Fruit fly (Drosophila melanogaster) whole organism, embryonic: ENCODE data around the gene Fign.

Experiments used
- Bteb2 ChIP-seq: fragments of 200-800 bp; sonication (Bioruptor generic); optimal IDR thresholded peaks from 2 replicates; lab custom pipeline; 2016; ENCODE audit warnings: missing biosample characterization, missing genetic modification characterization
- CG11504 ChIP-seq: fragments of 200-800 bp; sonication (Bioruptor generic); optimal IDR thresholded peaks from 3 replicates; lab custom pipeline; 2019; ENCODE audit warnings: missing biosample characterization, mild to moderate bottlenecking, missing genetic modification characterization, moderate library complexity
- CG15514 ChIP-seq: fragments of 200-800 bp; sonication (Bioruptor generic); optimal IDR thresholded peaks from 3 replicates; lab custom pipeline; 2017; ENCODE audit warnings: missing biosample characterization, missing genetic modification characterization, mild to moderate bottlenecking, moderate library complexity, missing genetic modification reagents
- Dek ChIP-seq: fragments of 200-800 bp; sonication (Bioruptor generic); optimal IDR thresholded peaks from 3 replicates; lab custom pipeline; 2019; ENCODE audit warnings: missing biosample characterization, mild to moderate bottlenecking, missing genetic modification characterization, moderate library complexity
- Dip3 ChIP-seq: fragments of 200-800 bp; sonication (Bioruptor generic); optimal IDR thresholded peaks from 3 replicates; lab custom pipeline; 2016; ENCODE audit warnings: missing biosample characterization, missing genetic modification characterization
- ken ChIP-seq: fragments of 200-800 bp; sonication (Bioruptor generic); IDR thresholded peaks from 3 replicates; pipeline ENCODE4 v1.3.6; 2022; ENCODE audit warnings: missing biosample characterization, missing genetic modification characterization
- pfk ChIP-seq: fragments of 200-800 bp; sonication (Bioruptor generic); optimal IDR thresholded peaks from 2 replicates; lab custom pipeline; 2018; ENCODE audit warnings: missing biosample characterization, mild to moderate bottlenecking, missing genetic modification characterization, moderate library complexity
- seq ChIP-seq: fragments of 200-800 bp; sonication (Bioruptor generic); IDR thresholded peaks from 2 replicates; pipeline ENCODE4 v1.3.6; 2022; ENCODE audit warnings: missing biosample characterization, missing genetic modification characterization

- TF ChIP-seq CG11504 (tag; lab: Kevin White, UChicago) = no peak
- TF ChIP-seq seq (GFP tag; lab: Robert Waterston, UW) = no peak
- no peak for TF ChIP-seq pfk (GFP tag; lab: Kevin White, UChicago)
- TF ChIP-seq Dek (tag; lab: Kevin White, UChicago) = no peak
- no peak for TF ChIP-seq Bteb2 (GFP tag; lab: Kevin White, UChicago)
- TF ChIP-seq Dip3 (GFP tag; lab: Kevin White, UChicago) = no peak
- no peak for TF ChIP-seq CG15514 (GFP tag; lab: Kevin White, UChicago)
- TF ChIP-seq ken (GFP tag; lab: Robert Waterston, UW) = no peak
Measured at dm6 chr2L:3327603-3328002, 7.9 kb upstream of the Fign start, which contains the start of gene CG33282.
